Worm (Caenorhabditis elegans) whole organism, L2 larva: ENCODE results near the gene srw-144.

Source experiments
- C34F6.9 ChIP-seq: fragments of 150-350 bp; optimal IDR thresholded peaks from 2 replicates; lab custom pipeline; 2014; ENCODE audit warnings: missing biosample characterization, missing genetic modification characterization
- F13H6.1 ChIP-seq: sonication (generic microtip); optimal IDR thresholded peaks from 2 replicates; lab custom pipeline; 2016; ENCODE audit warnings: missing genetic modification characterization, missing compliant biosample characterization
- R02D3.7 ChIP-seq: fragments of 150-350 bp; optimal IDR thresholded peaks from 2 replicates; lab custom pipeline; 2014; ENCODE audit warnings: missing biosample characterization, missing genetic modification characterization
- ZK546.5 ChIP-seq: sonication (generic microtip); optimal IDR thresholded peaks from 2 replicates; lab custom pipeline; 2017; ENCODE audit warnings: missing biosample characterization, missing genetic modification characterization
- aly-2 ChIP-seq: fragments of 150-350 bp; optimal IDR thresholded peaks from 2 replicates; lab custom pipeline; 2014; ENCODE audit warnings: missing biosample characterization, missing genetic modification characterization
- ama-1 ChIP-seq: fragments of 150-350 bp; optimal IDR thresholded peaks from 2 replicates; lab custom pipeline; 2018; ENCODE audit warnings: inconsistent platforms
- blmp-1 ChIP-seq: sonication (generic microtip); optimal IDR thresholded peaks from 2 replicates; lab custom pipeline; 2017; ENCODE audit warnings: missing genetic modification characterization, mild to moderate bottlenecking, missing compliant biosample characterization, antibody characterized with exemption, moderate library complexity; ENCODE audit not compliant: insufficient read depth
- ceh-16 ChIP-seq: fragments of 150-350 bp; optimal IDR thresholded peaks from 2 replicates; lab custom pipeline; 2014; ENCODE audit warnings: missing biosample characterization, missing genetic modification characterization
- ceh-82 ChIP-seq: fragments of 150-350 bp; optimal IDR thresholded peaks from 2 replicates; lab custom pipeline; 2014; ENCODE audit warnings: missing biosample characterization, missing genetic modification characterization
- crh-2 ChIP-seq: sonication (generic microtip); optimal IDR thresholded peaks from 2 replicates; lab custom pipeline; 2017; ENCODE audit warnings: missing biosample characterization, missing genetic modification characterization
- dmd-4 ChIP-seq: sonication (generic microtip); optimal IDR thresholded peaks from 2 replicates; lab custom pipeline; 2017; ENCODE audit warnings: missing biosample characterization, missing genetic modification characterization
- egl-27 ChIP-seq: sonication (generic microtip); optimal IDR thresholded peaks from 3 replicates; lab custom pipeline; 2017; ENCODE audit warnings: missing biosample characterization, missing genetic modification reagents, missing genetic modification characterization
- elt-3 ChIP-seq: sonication (generic microtip); optimal IDR thresholded peaks from 2 replicates; lab custom pipeline; 2017; ENCODE audit warnings: missing biosample characterization, missing genetic modification characterization
- gmeb-1 ChIP-seq: fragments of 150-350 bp; optimal IDR thresholded peaks from 2 replicates; lab custom pipeline; 2014; ENCODE audit warnings: missing biosample characterization, missing genetic modification characterization
- lin-13 ChIP-seq: fragments of 150-350 bp; optimal IDR thresholded peaks from 2 replicates; lab custom pipeline; 2014; ENCODE audit warnings: missing biosample characterization, missing genetic modification reagents, missing genetic modification characterization
- lin-39 ChIP-seq: fragments of 150-350 bp; optimal IDR thresholded peaks from 2 replicates; lab custom pipeline; 2014; ENCODE audit warnings: missing biosample characterization, missing genetic modification reagents, missing genetic modification characterization
- lsy-2 ChIP-seq, 2 experiments: fragments of 150-350 bp in 1 of 2; sonication (generic microtip) in 1 of 2; optimal IDR thresholded peaks; 2 replicates each; lab custom pipeline; 2014 to 2017; ENCODE audit warnings: missing biosample characterization in 2 of 2, missing genetic modification characterization in 2 of 2
- mab-5 ChIP-seq: fragments of 150-350 bp; optimal IDR thresholded peaks from 2 replicates; lab custom pipeline; 2014; ENCODE audit warnings: missing biosample characterization, missing genetic modification characterization
- mbf-1 ChIP-seq: sonication (generic microtip); optimal IDR thresholded peaks from 2 replicates; lab custom pipeline; 2017; ENCODE audit warnings: missing biosample characterization, missing genetic modification characterization
- nhr-10 ChIP-seq: sonication (generic microtip); optimal IDR thresholded peaks from 2 replicates; lab custom pipeline; 2017; ENCODE audit warnings: missing biosample characterization, missing genetic modification characterization
- nhr-11 ChIP-seq: fragments of 150-350 bp; optimal IDR thresholded peaks from 2 replicates; lab custom pipeline; 2014; ENCODE audit warnings: missing biosample characterization, missing genetic modification characterization
- nhr-129 ChIP-seq: fragments of 150-350 bp; optimal IDR thresholded peaks from 2 replicates; lab custom pipeline; 2014; ENCODE audit warnings: missing biosample characterization, missing genetic modification characterization
- nhr-237 ChIP-seq: fragments of 150-350 bp; optimal IDR thresholded peaks from 2 replicates; lab custom pipeline; 2014; ENCODE audit warnings: missing biosample characterization, missing genetic modification characterization
- nhr-25 ChIP-seq: fragments of 150-350 bp; sonication (generic microtip); optimal IDR thresholded peaks from 3 replicates; lab custom pipeline; 2014; ENCODE audit warnings: missing biosample characterization, missing genetic modification characterization
- nhr-77 ChIP-seq: fragments of 150-350 bp; optimal IDR thresholded peaks from 2 replicates; lab custom pipeline; 2014; ENCODE audit warnings: missing biosample characterization, missing genetic modification characterization
- peb-1 ChIP-seq: fragments of 150-350 bp; optimal IDR thresholded peaks from 2 replicates; lab custom pipeline; 2014; ENCODE audit warnings: missing biosample characterization, missing genetic modification characterization
- sem-4 ChIP-seq: fragments of 150-350 bp; optimal IDR thresholded peaks from 2 replicates; lab custom pipeline; 2014; ENCODE audit warnings: missing biosample characterization, missing genetic modification reagents, missing genetic modification characterization
- skn-1 ChIP-seq: sonication (generic microtip); optimal IDR thresholded peaks from 2 replicates; lab custom pipeline; 2017; ENCODE audit warnings: missing biosample characterization, missing genetic modification characterization
- sma-3 ChIP-seq: sonication (generic microtip); optimal IDR thresholded peaks from 2 replicates; lab custom pipeline; 2016; ENCODE audit warnings: missing genetic modification reagents, missing genetic modification characterization, missing compliant biosample characterization
- sma-9 ChIP-seq, 2 experiments: fragments of 150-350 bp in 1 of 2; sonication (generic microtip) in 1 of 2; optimal IDR thresholded peaks; 2 replicates each; lab custom pipeline; 2014 to 2016; ENCODE audit warnings: missing genetic modification characterization in 2 of 2, mild to moderate bottlenecking in 1 of 2, missing biosample characterization in 1 of 2, missing compliant biosample characterization in 1 of 2, missing genetic modification reagents in 1 of 2, moderate library complexity in 1 of 2
- snpc-4 ChIP-seq: fragments of 150-350 bp; optimal IDR thresholded peaks from 2 replicates; lab custom pipeline; 2014; ENCODE audit warnings: missing biosample characterization, missing genetic modification characterization
- unc-39 ChIP-seq: fragments of 150-350 bp; optimal IDR thresholded peaks from 2 replicates; lab custom pipeline; 2014; ENCODE audit warnings: missing biosample characterization, missing genetic modification characterization
- unc-55 ChIP-seq: fragments of 150-350 bp; sonication (generic microtip); optimal IDR thresholded peaks from 3 replicates; lab custom pipeline; 2014; ENCODE audit warnings: missing biosample characterization, missing genetic modification reagents, missing genetic modification characterization
- unc-62 ChIP-seq: fragments of 150-350 bp; optimal IDR thresholded peaks from 2 replicates; lab custom pipeline; 2014; ENCODE audit warnings: missing biosample characterization, missing genetic modification reagents, missing genetic modification characterization
- ztf-11 ChIP-seq: sonication (generic microtip); optimal IDR thresholded peaks from 2 replicates; lab custom pipeline; 2017; ENCODE audit warnings: missing biosample characterization, missing genetic modification characterization
- ztf-4 ChIP-seq: fragments of 150-350 bp; optimal IDR thresholded peaks from 2 replicates; lab custom pipeline; 2014; ENCODE audit warnings: missing biosample characterization, missing genetic modification characterization

Gene srw-144

ce11 chrV:2960894-2961293 lies at the start of gene srw-144:
Gene srw-144, minus strand, starts transcription at chrV:2960994.
- TF ChIP-seq blmp-1 (tag; lab: Kevin White, UChicago) (no peak), nhr-129 (tag; lab: Kevin White, UChicago) (no peak), ceh-16 (tag; lab: Kevin White, UChicago) (no peak), nhr-25 (no peak)

ce11 chrV:3010468-3010867 lies 49.7 kb upstream of the srw-144 start, which contains the start of gene srw-136:
Gene srw-136, minus strand, starts transcription at chrV:3010568.
- no peak for TF ChIP-seq lin-13 (GFP tag; lab: Kevin White, UChicago)
- TF ChIP-seq blmp-1 (tag; lab: Kevin White, UChicago) = no peak
- no peak for TF ChIP-seq crh-2 (tag; lab: Kevin White, UChicago)
- no peak for TF ChIP-seq lin-39 (tag; lab: Kevin White, UChicago)

- TF ChIP-seq lin-13 (GFP tag; lab: Kevin White, UChicago) = no peak
- no peak for TF ChIP-seq C34F6.9
- TF ChIP-seq sma-9 (GFP tag; optimal IDR thresholded peaks at IDR 0.05; lab: Kevin White, UChicago) = no peak
- TF ChIP-seq sma-9 (tag; optimal IDR thresholded peaks at IDR 0.05; lab: Kevin White, UChicago) = no peak
- no peak for TF ChIP-seq R02D3.7 (tag; lab: Kevin White, UChicago)
- TF ChIP-seq nhr-129 (tag; lab: Kevin White, UChicago) = no peak
- no peak for TF ChIP-seq skn-1 (tag; lab: Kevin White, UChicago)
- no peak for TF ChIP-seq aly-2 (tag; lab: Kevin White, UChicago)
- no peak for TF ChIP-seq egl-27 (tag; lab: Kevin White, UChicago)
- TF ChIP-seq gmeb-1 (tag; lab: Kevin White, UChicago) = no peak
These were observed 45.2 kb upstream of the srw-144 start, which contains the start of gene srw-112 for ce11 chrV:3005964-3006363. Gene srw-112, minus strand, starts transcription at chrV:3006064.

- TF ChIP-seq sma-9 (GFP tag; optimal IDR thresholded peaks at IDR 0.05; lab: Kevin White, UChicago) (no peak), sma-9 (tag; optimal IDR thresholded peaks at IDR 0.05; lab: Kevin White, UChicago) (no peak), snpc-4 (tag; lab: Kevin White, UChicago) (no peak), nhr-10 (tag; lab: Kevin White, UChicago) (no peak), lsy-2 (tag; optimal IDR thresholded peaks at IDR 0.05; lab: Kevin White, UChicago) (no peak), egl-27 (tag; lab: Kevin White, UChicago) (no peak), peb-1 (no peak), sma-3 (GFP tag; lab: Kevin White, UChicago) (no peak), elt-3 (tag; lab: Kevin White, UChicago) (no peak), nhr-237 (tag; lab: Kevin White, UChicago) (no peak), ztf-11 (tag; lab: Kevin White, UChicago) (no peak), lin-13 (GFP tag; lab: Kevin White, UChicago) (no peak), nhr-11 (tag; lab: Kevin White, UChicago) (no peak), nhr-77 (no peak), ZK546.5 (tag; lab: Kevin White, UChicago) (no peak), mab-5 (tag; lab: Kevin White, UChicago) (no peak), unc-62 (GFP tag; lab: Kevin White, UChicago) (no peak)
These were observed 38.9 kb upstream of the srw-144 start, which contains the start of gene srw-119 for ce11 chrV:2999736-3000135. Gene srw-119, minus strand, starts transcription at chrV:2999836.

ce11 chrV:2996105-2996504 lies 35.3 kb upstream of the srw-144 start, which contains the start of gene srw-120:
Gene srw-120, minus strand, starts transcription at chrV:2996205.
- TF ChIP-seq ztf-4 = no peak
- no peak for TF ChIP-seq mbf-1
- no peak for TF ChIP-seq nhr-25
- TF ChIP-seq sma-9 (GFP tag; optimal IDR thresholded peaks at IDR 0.05; lab: Kevin White, UChicago) = no peak
- no peak for TF ChIP-seq sma-9 (tag; optimal IDR thresholded peaks at IDR 0.05; lab: Kevin White, UChicago)
- TF ChIP-seq ama-1 = no peak
- no peak for TF ChIP-seq nhr-237 (tag; lab: Kevin White, UChicago)
- TF ChIP-seq F13H6.1 (tag; lab: Kevin White, UChicago) = no peak
- no peak for TF ChIP-seq ceh-82
- no peak for TF ChIP-seq R02D3.7 (tag; lab: Kevin White, UChicago)
- TF ChIP-seq unc-39 (tag; lab: Kevin White, UChicago) = no peak
- TF ChIP-seq dmd-4 (tag; lab: Kevin White, UChicago) = no peak
- TF ChIP-seq nhr-10 (tag; lab: Kevin White, UChicago) = no peak
- TF ChIP-seq sem-4 = no peak
- no peak for TF ChIP-seq ceh-16 (tag; lab: Kevin White, UChicago)
- no peak for TF ChIP-seq gmeb-1 (tag; lab: Kevin White, UChicago)
- no peak for TF ChIP-seq unc-55 (GFP tag; lab: Kevin White, UChicago)
- no peak for TF ChIP-seq ZK546.5 (tag; lab: Kevin White, UChicago)
- TF ChIP-seq lin-39 (tag; lab: Kevin White, UChicago) = no peak
